Worm (Caenorhabditis elegans) whole organism, mixed stage, embryonic: ENCODE results near the gene dpf-4.

ENCODE experiments used
- M03D4.4 ChIP-seq: sonication (generic microtip); optimal IDR thresholded peaks from 2 replicates; lab custom pipeline; 2017; ENCODE audit warnings: mild to moderate bottlenecking, missing genetic modification characterization, missing compliant biosample characterization
- bed-3 ChIP-seq: fragments of 200-800 bp; sonication (Bioruptor generic); optimal IDR thresholded peaks from 3 replicates; lab custom pipeline; 2018; ENCODE audit warnings: mild to moderate bottlenecking, missing genetic modification characterization, moderate library complexity, missing compliant biosample characterization
- blmp-1 ChIP-seq: fragments of 150-350 bp; optimal IDR thresholded peaks from 2 replicates; lab custom pipeline; 2014; ENCODE audit warnings: missing biosample characterization, missing genetic modification characterization
- ceh-39 ChIP-seq: fragments of 150-350 bp; optimal IDR thresholded peaks from 2 replicates; lab custom pipeline; 2014; ENCODE audit warnings: missing biosample characterization, missing genetic modification characterization
- ceh-43 ChIP-seq: fragments of 200-800 bp; sonication (Bioruptor generic); optimal IDR thresholded peaks from 2 replicates; lab custom pipeline; 2018; ENCODE audit warnings: mild to moderate bottlenecking, missing genetic modification characterization, moderate library complexity, missing compliant biosample characterization
- ceh-83 ChIP-seq: fragments of 200-800 bp; sonication (Bioruptor generic); optimal IDR thresholded peaks from 2 replicates; lab custom pipeline; 2018; ENCODE audit warnings: mild to moderate bottlenecking, missing genetic modification characterization, missing compliant biosample characterization
- ces-1 ChIP-seq: fragments of 150-350 bp; optimal IDR thresholded peaks from 2 replicates; lab custom pipeline; 2014; ENCODE audit warnings: missing biosample characterization, missing genetic modification reagents, missing genetic modification characterization
- cnd-1 ChIP-seq: fragments of 200-800 bp; sonication (Bioruptor generic); optimal IDR thresholded peaks from 2 replicates; lab custom pipeline; 2018; ENCODE audit warnings: mild to moderate bottlenecking, missing genetic modification characterization, missing compliant biosample characterization
- drap-1 ChIP-seq: fragments of 200-800 bp; sonication (Bioruptor generic); optimal IDR thresholded peaks from 3 replicates; lab custom pipeline; 2018; ENCODE audit warnings: mild to moderate bottlenecking, missing genetic modification characterization, missing compliant biosample characterization
- elt-1 ChIP-seq: sonication (generic microtip); optimal IDR thresholded peaks from 2 replicates; lab custom pipeline; 2017; ENCODE audit warnings: missing genetic modification characterization, mild to moderate bottlenecking, missing compliant biosample characterization, antibody characterized with exemption, moderate library complexity, borderline replicate concordance; ENCODE audit not compliant: insufficient read depth
- elt-3 ChIP-seq: fragments of 150-350 bp; optimal IDR thresholded peaks from 2 replicates; lab custom pipeline; 2014; ENCODE audit warnings: missing biosample characterization, missing genetic modification characterization
- ham-2 ChIP-seq: fragments of 200-800 bp; sonication (Bioruptor generic); optimal IDR thresholded peaks from 2 replicates; lab custom pipeline; 2018; ENCODE audit warnings: mild to moderate bottlenecking, missing genetic modification characterization, missing compliant biosample characterization
- hlh-1 ChIP-seq: fragments of 150-350 bp; optimal IDR thresholded peaks from 2 replicates; lab custom pipeline; 2014; ENCODE audit warnings: missing biosample characterization, missing genetic modification reagents, missing genetic modification characterization
- lin-13 ChIP-seq: fragments of 150-350 bp; optimal IDR thresholded peaks from 2 replicates; lab custom pipeline; 2014; ENCODE audit warnings: missing biosample characterization, missing genetic modification characterization
- lin-32 ChIP-seq: fragments of 200-800 bp; sonication (Bioruptor generic); optimal IDR thresholded peaks from 2 replicates; lab custom pipeline; 2018; ENCODE audit warnings: mild to moderate bottlenecking, missing genetic modification characterization, missing compliant biosample characterization
- lsy-2 ChIP-seq: fragments of 150-350 bp; optimal IDR thresholded peaks from 2 replicates; lab custom pipeline; 2014; ENCODE audit warnings: missing biosample characterization, missing genetic modification characterization
- mab-5 ChIP-seq: fragments of 150-350 bp; optimal IDR thresholded peaks from 2 replicates; lab custom pipeline; 2014; ENCODE audit warnings: missing biosample characterization, missing genetic modification characterization
- mls-2 ChIP-seq: sonication (generic microtip); optimal IDR thresholded peaks from 2 replicates; lab custom pipeline; 2016; ENCODE audit warnings: mild to moderate bottlenecking, missing genetic modification characterization, moderate library complexity, missing compliant biosample characterization
- nhr-12 ChIP-seq: fragments of 150-350 bp; optimal IDR thresholded peaks from 2 replicates; lab custom pipeline; 2014; ENCODE audit warnings: missing biosample characterization, missing genetic modification characterization
- nhr-2 ChIP-seq: fragments of 150-350 bp; optimal IDR thresholded peaks from 2 replicates; lab custom pipeline; 2014; ENCODE audit warnings: missing biosample characterization, missing genetic modification characterization
- nhr-237 ChIP-seq: fragments of 150-350 bp; optimal IDR thresholded peaks from 2 replicates; lab custom pipeline; 2014; ENCODE audit warnings: missing biosample characterization, missing genetic modification characterization
- nhr-28 ChIP-seq: fragments of 150-350 bp; optimal IDR thresholded peaks from 2 replicates; lab custom pipeline; 2014; ENCODE audit warnings: missing biosample characterization, missing genetic modification characterization
- nhr-76 ChIP-seq: sonication (generic microtip); optimal IDR thresholded peaks from 2 replicates; lab custom pipeline; 2017; ENCODE audit warnings: missing biosample characterization, missing genetic modification characterization
- pha-4 ChIP-seq: fragments of 150-350 bp; optimal IDR thresholded peaks from 2 replicates; lab custom pipeline; 2018; ENCODE audit warnings: missing biosample characterization, missing genetic modification reagents, missing genetic modification characterization
- sem-2 ChIP-seq: fragments of 200-800 bp; sonication (Bioruptor generic); optimal IDR thresholded peaks from 2 replicates; lab custom pipeline; 2018; ENCODE audit warnings: mild to moderate bottlenecking, missing genetic modification characterization, missing compliant biosample characterization
- sptf-1 ChIP-seq: sonication (generic microtip); optimal IDR thresholded peaks from 2 replicates; lab custom pipeline; 2017; ENCODE audit warnings: mild to moderate bottlenecking, missing genetic modification characterization, moderate library complexity, missing compliant biosample characterization
- tbx-8 ChIP-seq: fragments of 200-800 bp; sonication (Bioruptor generic); optimal IDR thresholded peaks from 2 replicates; lab custom pipeline; 2018; ENCODE audit warnings: mild to moderate bottlenecking, missing genetic modification characterization, moderate library complexity, missing compliant biosample characterization
- unc-120 ChIP-seq: sonication (generic microtip); optimal IDR thresholded peaks from 2 replicates; lab custom pipeline; 2017; ENCODE audit warnings: missing genetic modification characterization, missing compliant biosample characterization; ENCODE audit not compliant: poor library complexity, severe bottlenecking
- unc-62 ChIP-seq: fragments of 150-350 bp; optimal IDR thresholded peaks from 2 replicates; lab custom pipeline; 2014; ENCODE audit warnings: missing biosample characterization, missing genetic modification reagents, missing genetic modification characterization
- zip-8 ChIP-seq: fragments of 150-350 bp; optimal IDR thresholded peaks from 2 replicates; lab custom pipeline; 2014; ENCODE audit warnings: missing biosample characterization, missing genetic modification characterization
- ztf-11 ChIP-seq: fragments of 150-350 bp; optimal IDR thresholded peaks from 2 replicates; lab custom pipeline; 2014; ENCODE audit warnings: missing biosample characterization, missing genetic modification characterization

dpf-4 gene

ce11 chrIII:5814799-5815198, 44.3 kb upstream of the dpf-4 start, which contains the start of gene R12B2.7:
Gene R12B2.7, plus strand, starts transcription at chrIII:5815045.
- TF ChIP-seq lin-13 (peak; percentile 13), nhr-76 (tag; lab: Kevin White, UChicago) (no peak)

DNA sequence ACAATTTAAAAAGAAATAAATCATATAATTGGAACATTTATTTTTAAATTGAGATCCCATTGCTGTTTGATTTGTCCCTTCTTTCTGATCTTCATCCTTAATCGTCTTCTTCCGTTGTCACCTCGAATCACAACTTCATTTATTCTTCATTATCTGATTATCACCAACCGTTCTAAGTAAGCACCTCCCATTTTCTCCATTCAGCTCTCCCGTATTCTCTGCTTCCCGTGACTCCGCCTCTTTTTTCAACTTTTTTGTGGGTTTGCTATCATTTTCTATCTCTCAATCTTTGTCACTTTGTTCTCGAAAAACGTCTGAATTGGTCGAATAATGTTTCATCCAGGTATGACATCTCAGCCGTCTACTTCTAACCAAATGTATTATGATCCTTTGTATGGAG, 43.2 kb upstream of the dpf-4 start, which contains the start of gene sma-4:
sma-4 (plus strand) TSS at position 301 of the 400 bp plus-strand sequence.
- no peak for TF ChIP-seq nhr-12 (tag; lab: Kevin White, UChicago)
- TF ChIP-seq unc-120 = no peak
- TF ChIP-seq drap-1 = no peak
- TF ChIP-seq blmp-1 (tag; lab: Kevin White, UChicago) = no peak
- no peak for TF ChIP-seq lin-32 (GFP tag; lab: Kevin White, UChicago)
- TF ChIP-seq bed-3 (GFP tag; lab: Kevin White, UChicago) = no peak
- no peak for TF ChIP-seq pha-4 (tag; lab: Kevin White, UChicago)
- no peak for TF ChIP-seq sptf-1
- no peak for TF ChIP-seq tbx-8 (GFP tag; lab: Kevin White, UChicago)
- TF ChIP-seq mab-5 = no peak
- no peak for TF ChIP-seq ces-1 (GFP tag; lab: Kevin White, UChicago)
- no peak for TF ChIP-seq lin-13
- no peak for TF ChIP-seq elt-3 (tag; lab: Kevin White, UChicago)
- no peak for TF ChIP-seq mls-2 (tag; lab: Kevin White, UChicago)
- no peak for TF ChIP-seq M03D4.4
- TF ChIP-seq elt-1 (tag; lab: Kevin White, UChicago) = no peak
- TF ChIP-seq cnd-1 (tag; lab: Kevin White, UChicago) = no peak
- no peak for TF ChIP-seq zip-8 (tag; lab: Kevin White, UChicago)

DNA sequence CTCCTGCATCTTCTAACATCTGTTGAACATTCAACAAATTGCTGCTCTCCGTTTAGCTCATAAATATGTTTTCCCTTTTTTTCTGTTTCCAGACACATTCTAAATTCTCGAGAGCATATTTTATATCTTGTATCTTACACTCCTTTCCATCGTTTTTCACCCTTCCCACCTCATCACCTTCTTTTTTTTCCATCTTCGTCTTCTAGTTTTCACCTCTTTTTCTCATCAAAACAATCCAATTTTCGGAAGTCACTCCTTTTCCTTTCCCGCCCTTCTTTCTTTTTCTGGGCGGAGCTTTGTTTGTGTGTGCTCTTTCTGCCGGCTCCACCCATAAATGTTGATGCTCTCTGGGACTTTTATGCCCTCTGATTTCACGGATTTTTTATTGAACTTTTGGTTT, 36.3 kb upstream of the dpf-4 start:
- TF ChIP-seq ztf-11 (tag; lab: Kevin White, UChicago) (no peak), ces-1 (GFP tag; lab: Kevin White, UChicago) (peak; percentile 58), unc-62 (no peak), lsy-2 (no peak), ceh-83 (GFP tag; lab: Kevin White, UChicago) (no peak)

- no peak for TF ChIP-seq drap-1
- no peak for TF ChIP-seq nhr-28
- TF ChIP-seq ceh-43 (GFP tag; lab: Kevin White, UChicago) = no peak
These were observed 35.5 kb upstream of the dpf-4 start, which contains the start of gene R12B2.8 for ce11 chrIII:5823617-5824016. Gene R12B2.8, plus strand, starts transcription at chrIII:5823917.

DNA sequence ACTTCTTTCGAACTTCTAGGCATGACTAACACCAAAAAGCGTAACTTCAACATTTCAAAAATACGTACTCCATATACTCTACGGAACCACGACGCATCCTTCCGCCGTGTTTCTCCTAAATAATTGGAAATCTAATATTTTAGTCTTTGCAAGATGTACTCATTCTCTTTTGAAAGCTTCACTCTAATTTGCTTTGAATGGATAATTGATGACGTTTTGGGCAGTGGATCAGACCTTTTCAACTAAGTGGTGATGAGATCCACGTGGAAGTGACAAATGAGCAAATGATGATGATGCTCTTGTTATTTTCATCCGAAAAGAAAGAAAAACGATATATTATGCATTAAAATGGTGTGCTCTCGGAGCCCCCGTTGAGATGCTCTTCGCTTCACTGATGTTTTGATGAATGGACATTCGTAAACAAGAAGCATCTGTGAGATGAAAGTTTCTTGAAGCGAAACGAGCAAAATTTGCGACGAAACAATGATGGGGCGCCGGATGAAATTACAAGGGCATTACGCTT, 34.6 kb upstream of the dpf-4 start:
- TF ChIP-seq blmp-1 (tag; lab: Kevin White, UChicago) (no peak), unc-62 (peak; percentile 15), sem-2 (GFP tag; lab: Kevin White, UChicago) (no peak)

DNA sequence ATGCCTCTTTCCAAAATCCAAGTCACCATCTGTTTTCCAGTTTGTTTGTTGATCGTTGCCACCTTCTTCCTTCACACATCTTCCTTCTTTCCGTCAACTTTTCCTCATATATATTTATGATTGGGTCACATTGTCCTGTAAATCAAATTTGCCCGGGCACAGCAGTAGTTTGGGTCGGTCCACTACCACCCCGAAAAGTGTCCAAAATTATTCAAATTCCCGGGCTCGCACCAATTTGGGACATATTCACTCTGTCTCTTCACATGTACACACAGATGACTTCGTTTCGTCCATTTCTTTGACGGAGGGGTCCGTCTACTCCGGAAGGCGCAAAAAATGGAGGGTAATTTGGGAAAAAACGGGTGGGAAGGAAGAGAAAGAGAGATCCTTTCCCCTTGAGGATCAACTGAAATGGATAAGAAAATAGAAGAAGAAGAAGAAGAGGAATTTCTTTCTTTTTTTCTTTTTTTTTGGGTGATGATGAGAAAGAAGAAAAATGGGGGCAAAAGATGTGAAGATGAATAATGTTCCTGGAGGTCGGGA, 32.1 kb upstream of the dpf-4 start:
- TF ChIP-seq tbx-8 (GFP tag; lab: Kevin White, UChicago) (no peak), pha-4 (tag; lab: Kevin White, UChicago) (no peak), drap-1 (no peak), ham-2 (GFP tag; lab: Kevin White, UChicago) (no peak), nhr-237 (no peak), M03D4.4 (no peak), ces-1 (GFP tag; lab: Kevin White, UChicago) (peak; percentile 88), hlh-1 (tag; lab: Kevin White, UChicago) (no peak)

ce11 chrIII:5828065-5828464, 31.0 kb upstream of the dpf-4 start:
- TF ChIP-seq ces-1 (GFP tag; lab: Kevin White, UChicago) = no peak
- no peak for TF ChIP-seq elt-1 (tag; lab: Kevin White, UChicago)
- no peak for TF ChIP-seq blmp-1 (tag; lab: Kevin White, UChicago)
- TF ChIP-seq ceh-39 (tag; lab: Kevin White, UChicago) = no peak
- TF ChIP-seq lin-13 = no peak
- no peak for TF ChIP-seq pha-4 (tag; lab: Kevin White, UChicago)
- TF ChIP-seq mab-5 = no peak
- TF ChIP-seq unc-120 = no peak
- no peak for TF ChIP-seq zip-8 (tag; lab: Kevin White, UChicago)
- TF ChIP-seq sem-2 (GFP tag; lab: Kevin White, UChicago) = no peak
- TF ChIP-seq nhr-2 (tag; lab: Kevin White, UChicago) = no peak
